Fruit fly (Drosophila melanogaster) whole organism, embryonic: ENCODE results near the gene CG8677.

Source experiments
- Abd-B ChIP-seq: fragments of 200-800 bp; sonication (Bioruptor generic); optimal IDR thresholded peaks from 2 replicates; lab custom pipeline; 2018; ENCODE audit warnings: missing biosample characterization, mild to moderate bottlenecking, missing genetic modification characterization, moderate library complexity
- Aef1 ChIP-seq: fragments of 200-800 bp; sonication (Bioruptor generic); IDR thresholded peaks from 3 replicates; pipeline ENCODE4 v1.3.6; 2022; ENCODE audit warnings: missing biosample characterization, missing genetic modification characterization
- CG10209 ChIP-seq: fragments of 200-800 bp; sonication (Bioruptor generic); optimal IDR thresholded peaks from 3 replicates; lab custom pipeline; 2017; ENCODE audit warnings: missing biosample characterization, mild to moderate bottlenecking, missing genetic modification characterization, missing genetic modification reagents
- CG11560 ChIP-seq: fragments of 200-800 bp; sonication (Bioruptor generic); IDR thresholded peaks from 3 replicates; pipeline ENCODE4 v1.3.6; 2022; ENCODE audit warnings: missing biosample characterization, missing genetic modification characterization
- CG12071 ChIP-seq: fragments of 200-800 bp; sonication (Bioruptor generic); optimal IDR thresholded peaks from 3 replicates; lab custom pipeline; 2018; ENCODE audit warnings: missing biosample characterization, mild to moderate bottlenecking, missing genetic modification characterization
- CG15514 ChIP-seq: fragments of 200-800 bp; sonication (Bioruptor generic); optimal IDR thresholded peaks from 3 replicates; lab custom pipeline; 2017; ENCODE audit warnings: missing biosample characterization, missing genetic modification characterization, mild to moderate bottlenecking, moderate library complexity, missing genetic modification reagents
- CG17361 ChIP-seq: fragments of 200-800 bp; sonication (Bioruptor generic); IDR thresholded peaks from 3 replicates; pipeline ENCODE4 v1.3.6; 2022; ENCODE audit warnings: missing biosample characterization, missing genetic modification characterization
- CG18262 ChIP-seq: fragments of 200-800 bp; optimal IDR thresholded peaks from 3 replicates; lab custom pipeline; 2019; ENCODE audit warnings: missing biosample characterization, mild to moderate bottlenecking, missing genetic modification characterization, moderate library complexity
- CG18599 ChIP-seq: fragments of 200-800 bp; sonication (Bioruptor generic); optimal IDR thresholded peaks from 3 replicates; lab custom pipeline; 2017; ENCODE audit warnings: missing biosample characterization, missing genetic modification characterization, mild to moderate bottlenecking, moderate library complexity, missing genetic modification reagents
- CG2202 ChIP-seq: fragments of 200-800 bp; sonication (Bioruptor generic); optimal IDR thresholded peaks from 2 replicates; lab custom pipeline; 2018; ENCODE audit warnings: missing biosample characterization, mild to moderate bottlenecking, missing genetic modification characterization
- CG2678 ChIP-seq: fragments of 200-800 bp; sonication (Bioruptor generic); optimal IDR thresholded peaks from 3 replicates; lab custom pipeline; 2019; ENCODE audit warnings: missing biosample characterization, mild to moderate bottlenecking, missing genetic modification characterization, moderate library complexity
- CG3407 ChIP-seq: fragments of 200-800 bp; sonication (Bioruptor generic); optimal IDR thresholded peaks from 2 replicates; lab custom pipeline; 2018; ENCODE audit warnings: missing biosample characterization, mild to moderate bottlenecking, missing genetic modification characterization
- CG3726 ChIP-seq: fragments of 200-800 bp; sonication (Bioruptor generic); IDR thresholded peaks from 3 replicates; pipeline ENCODE4, ENCODE4 v1.3.6; 2022; ENCODE audit warnings: missing biosample characterization, missing genetic modification characterization
- CG5245 ChIP-seq: fragments of 200-800 bp; sonication (Bioruptor generic); optimal IDR thresholded peaks from 3 replicates; lab custom pipeline; 2016; ENCODE audit warnings: missing biosample characterization, missing genetic modification characterization
- CG6854 ChIP-seq: fragments of 200-800 bp; sonication (Bioruptor generic); optimal IDR thresholded peaks from 3 replicates; lab custom pipeline; 2017; ENCODE audit warnings: missing biosample characterization, mild to moderate bottlenecking, missing genetic modification characterization
- CG8924 ChIP-seq: fragments of 200-800 bp; optimal IDR thresholded peaks from 3 replicates; lab custom pipeline; 2019; ENCODE audit warnings: missing biosample characterization, mild to moderate bottlenecking, missing genetic modification characterization, moderate library complexity
- CG9609 ChIP-seq: fragments of 200-800 bp; sonication (Bioruptor generic); optimal IDR thresholded peaks from 3 replicates; lab custom pipeline; 2016; ENCODE audit warnings: missing biosample characterization, missing genetic modification characterization
- CG9727 ChIP-seq: fragments of 200-800 bp; sonication (Bioruptor generic); optimal IDR thresholded peaks from 3 replicates; lab custom pipeline; 2017; ENCODE audit warnings: missing biosample characterization, mild to moderate bottlenecking, missing genetic modification characterization
- D19A ChIP-seq: fragments of 200-800 bp; optimal IDR thresholded peaks from 3 replicates; lab custom pipeline; 2019; ENCODE audit warnings: missing biosample characterization, mild to moderate bottlenecking, missing genetic modification characterization, moderate library complexity
- Deaf1 ChIP-seq: fragments of 200-800 bp; optimal IDR thresholded peaks from 3 replicates; lab custom pipeline; 2019; ENCODE audit warnings: missing biosample characterization, mild to moderate bottlenecking, missing genetic modification characterization, moderate library complexity
- Drgx ChIP-seq: fragments of 200-800 bp; sonication (Bioruptor generic); IDR thresholded peaks from 2 replicates; pipeline ENCODE4 v1.3.6; 2022; ENCODE audit warnings: missing biosample characterization, missing genetic modification characterization
- ERR ChIP-seq: fragments of 200-800 bp; sonication (Bioruptor generic); optimal IDR thresholded peaks from 2 replicates; lab custom pipeline; 2016; ENCODE audit warnings: missing biosample characterization, missing genetic modification characterization
- Fer1 ChIP-seq: fragments of 200-800 bp; sonication (Bioruptor generic); optimal IDR thresholded peaks from 2 replicates; lab custom pipeline; 2017; ENCODE audit warnings: missing biosample characterization, mild to moderate bottlenecking, missing genetic modification characterization
- Gug ChIP-seq: fragments of 200-800 bp; sonication (Bioruptor generic); IDR thresholded peaks from 4 replicates; pipeline ENCODE4 v1.3.6; 2022; ENCODE audit warnings: missing biosample characterization, missing genetic modification characterization
- HLHmδ ChIP-seq: fragments of 200-800 bp; sonication (Bioruptor generic); optimal IDR thresholded peaks from 2 replicates; lab custom pipeline; 2018; ENCODE audit warnings: missing biosample characterization, mild to moderate bottlenecking, missing genetic modification characterization, moderate library complexity
- MESR4 ChIP-seq: fragments of 200-800 bp; sonication (Bioruptor generic); optimal IDR thresholded peaks from 2 replicates; lab custom pipeline; 2018; ENCODE audit warnings: missing biosample characterization, mild to moderate bottlenecking, missing genetic modification characterization, moderate library complexity
- Myb ChIP-seq: fragments of 200-800 bp; sonication (Bioruptor generic); optimal IDR thresholded peaks from 2 replicates; lab custom pipeline; 2016; ENCODE audit warnings: missing biosample characterization, missing genetic modification characterization
- Ptx1 ChIP-seq: fragments of 200-800 bp; sonication (Bioruptor generic); IDR thresholded peaks from 2 replicates; pipeline ENCODE4 v1.3.6; 2022; ENCODE audit warnings: missing biosample characterization, missing genetic modification characterization
- Rfx ChIP-seq: fragments of 200-800 bp; sonication (Bioruptor generic); IDR thresholded peaks from 2 replicates; pipeline ENCODE4 v1.3.6; 2022; ENCODE audit warnings: missing biosample characterization, missing genetic modification characterization
- Rx ChIP-seq: fragments of 200-800 bp; sonication (Bioruptor generic); IDR thresholded peaks from 2 replicates; pipeline ENCODE4 v1.3.6; 2022; ENCODE audit warnings: missing biosample characterization, missing genetic modification characterization
- Six4 ChIP-seq: fragments of 200-800 bp; sonication (Bioruptor generic); optimal IDR thresholded peaks from 2 replicates; lab custom pipeline; 2016; ENCODE audit warnings: missing biosample characterization, missing genetic modification characterization
- corto ChIP-seq: fragments of 200-800 bp; sonication (Bioruptor generic); optimal IDR thresholded peaks from 2 replicates; lab custom pipeline; 2016; ENCODE audit warnings: missing biosample characterization, mild to moderate bottlenecking, missing genetic modification characterization, moderate library complexity
- crc ChIP-seq: fragments of 200-800 bp; sonication (Bioruptor generic); optimal IDR thresholded peaks from 2 replicates; lab custom pipeline; 2016; ENCODE audit warnings: missing biosample characterization, missing genetic modification characterization
- dimm ChIP-seq: fragments of 200-800 bp; sonication (Bioruptor generic); IDR thresholded peaks from 2 replicates; pipeline ENCODE4 v1.3.6; 2022; ENCODE audit warnings: missing biosample characterization, missing genetic modification characterization
- dmrt99B ChIP-seq: fragments of 200-800 bp; sonication (Bioruptor generic); optimal IDR thresholded peaks from 2 replicates; lab custom pipeline; 2018; ENCODE audit warnings: missing biosample characterization, mild to moderate bottlenecking, missing genetic modification characterization, moderate library complexity
- esg ChIP-seq: fragments of 200-800 bp; sonication (Bioruptor generic); conservative IDR thresholded peaks from 2 replicates; pipeline ENCODE4 v1.3.6; 2022; ENCODE audit warnings: missing biosample characterization, missing genetic modification characterization
- fd102C ChIP-seq: fragments of 200-800 bp; sonication (Bioruptor generic); optimal IDR thresholded peaks from 2 replicates; lab custom pipeline; 2018; ENCODE audit warnings: missing biosample characterization, mild to moderate bottlenecking, missing genetic modification characterization, moderate library complexity
- fd96Cb ChIP-seq: fragments of 200-800 bp; sonication (Bioruptor generic); optimal IDR thresholded peaks from 2 replicates; lab custom pipeline; 2018; ENCODE audit warnings: missing biosample characterization, mild to moderate bottlenecking, missing genetic modification characterization, moderate library complexity
- gem ChIP-seq: fragments of 200-800 bp; sonication (Bioruptor generic); optimal IDR thresholded peaks from 2 replicates; lab custom pipeline; 2019; ENCODE audit warnings: missing biosample characterization, mild to moderate bottlenecking, missing genetic modification characterization, moderate library complexity
- grau ChIP-seq: fragments of 200-800 bp; optimal IDR thresholded peaks from 3 replicates; lab custom pipeline; 2019; ENCODE audit warnings: missing biosample characterization, mild to moderate bottlenecking, missing genetic modification characterization, moderate library complexity
- grn ChIP-seq: fragments of 200-800 bp; sonication (Bioruptor generic); optimal IDR thresholded peaks from 3 replicates; lab custom pipeline; 2017; ENCODE audit warnings: missing biosample characterization, missing genetic modification characterization
- hb ChIP-seq: fragments of 200-800 bp; sonication (Bioruptor generic); IDR thresholded peaks from 3 replicates; pipeline ENCODE4 v1.3.6; 2022; ENCODE audit warnings: missing biosample characterization, missing genetic modification characterization; ENCODE audit not compliant: partially characterized antibody
- hkb ChIP-seq, 2 experiments: fragments of 200-800 bp in 1 of 2; fragments of >200 bp in 1 of 2; sonication (Bioruptor generic) in 1 of 2; IDR thresholded peaks in 1 of 2; optimal IDR thresholded peaks in 1 of 2; 2 replicates each; pipeline versions ENCODE4 v1.3.6 to Lab custom; 2017 to 2022; ENCODE audit warnings: missing biosample characterization in 1 of 2, missing genetic modification characterization in 1 of 2
- otp ChIP-seq: fragments of 200-800 bp; sonication (Bioruptor generic); IDR thresholded peaks from 3 replicates; pipeline ENCODE4, ENCODE4 v1.3.6; 2022; ENCODE audit warnings: missing biosample characterization, missing genetic modification characterization
- phol ChIP-seq: fragments of 200-800 bp; sonication (Bioruptor generic); optimal IDR thresholded peaks from 3 replicates; lab custom pipeline; 2018; ENCODE audit warnings: missing biosample characterization, mild to moderate bottlenecking, missing genetic modification characterization, moderate library complexity
- prd ChIP-seq, 3 experiments: fragments of >200 bp in 2 of 3; fragments of 200-800 bp in 1 of 3; sonication (Bioruptor generic) in 1 of 3; optimal IDR thresholded peaks in 2 of 3; IDR thresholded peaks in 1 of 3; 2 replicates in 2 of 3; 3 replicates in 1 of 3; pipeline versions ENCODE4 v1.3.6 to Lab custom; 2017 to 2022; ENCODE audit warnings: missing biosample characterization in 1 of 3, missing genetic modification characterization in 1 of 3
- sd ChIP-seq: fragments of 200-800 bp; sonication (Bioruptor generic); optimal IDR thresholded peaks from 3 replicates; lab custom pipeline; 2018; ENCODE audit warnings: missing biosample characterization, mild to moderate bottlenecking, missing genetic modification characterization, moderate library complexity
- sens-2 ChIP-seq: fragments of 200-800 bp; sonication (Bioruptor generic); IDR thresholded peaks from 2 replicates; pipeline ENCODE4 v1.3.6; 2022; ENCODE audit warnings: missing biosample characterization, missing genetic modification characterization
- seq ChIP-seq: fragments of 200-800 bp; sonication (Bioruptor generic); IDR thresholded peaks from 2 replicates; pipeline ENCODE4 v1.3.6; 2022; ENCODE audit warnings: missing biosample characterization, missing genetic modification characterization
- so ChIP-seq: fragments of 200-800 bp; sonication (Bioruptor generic); IDR thresholded peaks from 3 replicates; pipeline ENCODE4 v1.3.6; 2022; ENCODE audit warnings: missing biosample characterization, missing genetic modification characterization

Gene CG8677

DNA sequence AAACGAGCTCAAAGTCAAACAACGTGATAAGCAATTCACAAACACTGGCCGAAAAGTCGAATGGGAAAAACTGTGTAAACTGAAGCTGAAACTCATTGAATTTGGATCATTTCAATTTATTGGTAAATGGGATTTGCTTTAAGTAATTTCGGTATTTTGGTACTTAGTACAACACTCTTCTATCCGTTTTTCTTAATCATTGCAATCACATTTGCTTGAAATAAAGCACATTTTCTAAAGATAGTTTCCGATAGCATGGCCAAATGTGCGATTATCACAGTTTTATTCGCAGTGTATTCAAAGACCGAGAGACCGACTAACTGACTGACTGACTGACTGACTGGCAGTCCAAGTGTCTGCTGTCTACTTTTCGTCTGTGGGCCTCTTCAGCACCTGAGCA is 24.6 kb upstream of the CG8677 start (continued):
- no peak for TF ChIP-seq CG12071
- peak; percentile 9 for TF ChIP-seq D19A
- TF ChIP-seq Rx (GFP tag; lab: Robert Waterston, UW) = no peak
- no peak for TF ChIP-seq fd96Cb (tag; lab: Kevin White, UChicago)
- TF ChIP-seq so (GFP tag; lab: Robert Waterston, UW) = no peak
- no peak for TF ChIP-seq Aef1 (GFP tag; lab: Robert Waterston, UW)
- no peak for TF ChIP-seq Gug
- TF ChIP-seq seq (GFP tag; lab: Robert Waterston, UW) = no peak
- no peak for TF ChIP-seq Six4
- TF ChIP-seq CG18599 = peak; percentile 45
- TF ChIP-seq CG3726 = no peak
- peak; percentile 6 for TF ChIP-seq CG8924 (tag; lab: Kevin White, UChicago)
- no peak for TF ChIP-seq CG6854 (GFP tag; lab: Kevin White, UChicago)
- TF ChIP-seq Ptx1 (GFP tag; lab: Robert Waterston, UW) = 0 out of 2 replicates have a peak, but pooled peaks have one; percentile 15
- no peak for TF ChIP-seq hkb (optimal IDR thresholded peaks at IDR 0.05; lab: Kevin White, UChicago)
- TF ChIP-seq hkb (GFP tag; IDR thresholded peaks at IDR 0.05; lab: Robert Waterston, UW) = no peak
- TF ChIP-seq CG15514 (GFP tag; lab: Kevin White, UChicago) = no peak
- no peak for TF ChIP-seq sens-2 (GFP tag; lab: Robert Waterston, UW)
- no peak for TF ChIP-seq sd (tag; lab: Kevin White, UChicago)
- no peak for TF ChIP-seq CG11560 (tag; lab: Robert Waterston, UW)
- TF ChIP-seq gem (tag; lab: Kevin White, UChicago) = peak; percentile 48
- TF ChIP-seq CG2202 = no peak
- TF ChIP-seq Drgx (GFP tag; lab: Robert Waterston, UW) = 0 out of 2 replicates have a peak, but pooled peaks have one; percentile 32
- peak; percentile 56 for TF ChIP-seq CG2678
- no peak for TF ChIP-seq hb
- TF ChIP-seq fd102C (GFP tag; lab: Kevin White, UChicago) = no peak
- no peak for TF ChIP-seq dimm
- TF ChIP-seq dmrt99B (tag; lab: Kevin White, UChicago) = peak; percentile 28
- TF ChIP-seq phol (tag; lab: Kevin White, UChicago) = peak; percentile 22
- no peak for TF ChIP-seq grn
- TF ChIP-seq ERR (GFP tag; lab: Kevin White, UChicago) = no peak
- peak; percentile 4 for TF ChIP-seq CG9609 (GFP tag; lab: Kevin White, UChicago)
- TF ChIP-seq grau (tag; lab: Kevin White, UChicago) = peak; percentile 35
- TF ChIP-seq CG3407 (GFP tag; lab: Kevin White, UChicago) = no peak
- TF ChIP-seq CG5245 (GFP tag; lab: Kevin White, UChicago) = no peak
- TF ChIP-seq Rfx (GFP tag; lab: Robert Waterston, UW) = 0 out of 2 replicates have a peak, but pooled peaks have one; percentile 14
- TF ChIP-seq prd (optimal IDR thresholded peaks at IDR 0.05; lab: Kevin White, UChicago) = no peak
- TF ChIP-seq prd (GFP tag; IDR thresholded peaks at IDR 0.05; lab: Robert Waterston, UW) = no peak; the same call in 2 of the 3 replicates
- no peak for TF ChIP-seq crc (GFP tag; lab: Kevin White, UChicago)
- no peak for TF ChIP-seq esg (GFP tag; lab: Robert Waterston, UW)
- TF ChIP-seq CG17361 (GFP tag; lab: Robert Waterston, UW) = 0 out of 3 replicates have a peak, but pooled peaks have one; percentile 32
- TF ChIP-seq CG10209 (GFP tag; lab: Kevin White, UChicago) = peak; percentile 46
- TF ChIP-seq Deaf1 (tag; lab: Kevin White, UChicago) = no peak
- TF ChIP-seq MESR4 = no peak
- TF ChIP-seq Abd-B (GFP tag; lab: Kevin White, UChicago) = no peak
- no peak for TF ChIP-seq HLHmδ (GFP tag; lab: Kevin White, UChicago)
- TF ChIP-seq Fer1 (GFP tag; lab: Kevin White, UChicago) = peak; percentile 10
- peak; percentile 42 for TF ChIP-seq CG9727 (GFP tag; lab: Kevin White, UChicago)
- no peak for TF ChIP-seq otp (GFP tag; lab: Robert Waterston, UW)
- TF ChIP-seq Myb = no peak
- TF ChIP-seq CG18262 (tag; lab: Kevin White, UChicago) = peak; percentile 26
- no peak for TF ChIP-seq corto (GFP tag; lab: Kevin White, UChicago)
